Fruit fly (Drosophila melanogaster) whole organism, wandering third instar larva: ENCODE results near the gene CG15482.
A peak's percentile ranks its signal among the peaks of the same experiment; 100 is the strongest.

Experiments
- Abd-B ChIP-seq: fragments of >200 bp; optimal IDR thresholded peaks from 2 replicates; lab custom pipeline; 2017; ENCODE audit warnings: missing biosample characterization, missing genetic modification characterization
- CG32264 ChIP-seq: fragments of 200-800 bp; sonication (Bioruptor generic); optimal IDR thresholded peaks from 2 replicates; lab custom pipeline; 2016; ENCODE audit warnings: missing biosample characterization, missing genetic modification characterization
- CG9705 ChIP-seq: fragments of 200-800 bp; sonication (Bioruptor generic); optimal IDR thresholded peaks from 2 replicates; lab custom pipeline; 2018; ENCODE audit warnings: missing biosample characterization, mild to moderate bottlenecking, missing genetic modification characterization
- CrebA ChIP-seq: fragments of 200-800 bp; sonication (Bioruptor generic); optimal IDR thresholded peaks from 2 replicates; lab custom pipeline; 2016; ENCODE audit warnings: missing biosample characterization, mild to moderate bottlenecking, missing genetic modification characterization, borderline replicate concordance
- Dfd ChIP-seq: fragments of >200 bp; optimal IDR thresholded peaks from 2 replicates; lab custom pipeline; 2017; ENCODE audit warnings: missing biosample characterization, missing genetic modification characterization
- Dif ChIP-seq: fragments of 200-275, 200-300 bp; sonication (Bioruptor generic); optimal IDR thresholded peaks from 2 replicates; lab custom pipeline; 2018; ENCODE audit warnings: missing biosample characterization, missing genetic modification characterization; ENCODE audit not compliant: partially characterized antibody
- GATAd ChIP-seq: sonication (Bioruptor generic); optimal IDR thresholded peaks from 2 replicates; lab custom pipeline; 2016; ENCODE audit warnings: missing biosample characterization, missing genetic modification characterization
- HLH106 ChIP-seq: fragments of 200-800 bp; optimal IDR thresholded peaks from 3 replicates; lab custom pipeline; 2019; ENCODE audit warnings: missing biosample characterization, mild to moderate bottlenecking, missing genetic modification characterization, moderate library complexity
- Hnf4 ChIP-seq: fragments of 200-800 bp; sonication (Bioruptor generic); optimal IDR thresholded peaks from 2 replicates; lab custom pipeline; 2016; ENCODE audit warnings: missing biosample characterization, mild to moderate bottlenecking, missing genetic modification characterization
- Hr78 ChIP-seq: fragments of >200 bp; optimal IDR thresholded peaks from 2 replicates; lab custom pipeline; 2017; ENCODE audit warnings: missing biosample characterization, missing genetic modification characterization
- Hr83 ChIP-seq: fragments of 200-300 bp; sonication (Bioruptor generic); optimal IDR thresholded peaks from 2 replicates; lab custom pipeline; 2016; ENCODE audit warnings: missing biosample characterization, mild to moderate bottlenecking, missing genetic modification characterization, moderate library complexity; ENCODE audit not compliant: poor library complexity, severe bottlenecking
- Jra ChIP-seq: sonication (Bioruptor generic); optimal IDR thresholded peaks from 2 replicates; lab custom pipeline; 2016; ENCODE audit warnings: missing biosample characterization, missing genetic modification characterization
- Mio ChIP-seq: sonication (Bioruptor generic); optimal IDR thresholded peaks from 2 replicates; lab custom pipeline; 2016; ENCODE audit warnings: missing biosample characterization, missing genetic modification characterization
- Myc ChIP-seq: fragments of >200 bp; optimal IDR thresholded peaks from 2 replicates; lab custom pipeline; 2017
- N ChIP-seq: fragments of >200 bp; optimal IDR thresholded peaks from 2 replicates; lab custom pipeline; 2018; ENCODE audit warnings: missing biosample characterization, missing external identifiers, missing genetic modification characterization
- OdsH ChIP-seq: fragments of 200-800 bp; sonication (Bioruptor generic); optimal IDR thresholded peaks from 2 replicates; lab custom pipeline; 2016; ENCODE audit warnings: missing biosample characterization, mild to moderate bottlenecking, missing genetic modification characterization
- Rel ChIP-seq, 2 experiments: fragments of 200-800 bp; sonication (Bioruptor generic) in 1 of 2; optimal IDR thresholded peaks; 2 replicates in 1 of 2; 3 replicates in 1 of 2; lab custom pipeline; 2016 to 2019; ENCODE audit warnings: mild to moderate bottlenecking in 2 of 2, missing biosample characterization in 2 of 2, missing genetic modification characterization in 2 of 2, moderate library complexity in 1 of 2
- Sp1 ChIP-seq: fragments of 200-800 bp; sonication (Bioruptor generic); optimal IDR thresholded peaks from 3 replicates; lab custom pipeline; 2019; ENCODE audit warnings: missing biosample characterization, mild to moderate bottlenecking, missing genetic modification characterization, moderate library complexity
- Vsx2 ChIP-seq: fragments of 200-300, 225-300 bp; sonication (Bioruptor generic); optimal IDR thresholded peaks from 2 replicates; lab custom pipeline; 2018; ENCODE audit warnings: missing biosample characterization, missing genetic modification characterization; ENCODE audit not compliant: partially characterized antibody
- br ChIP-seq: fragments of 200-800 bp; sonication (Bioruptor generic); optimal IDR thresholded peaks from 2 replicates; lab custom pipeline; 2016; ENCODE audit warnings: missing biosample characterization, missing genetic modification characterization
- brk ChIP-seq: fragments of 200-800 bp; sonication (Bioruptor generic); optimal IDR thresholded peaks from 2 replicates; lab custom pipeline; 2016; ENCODE audit warnings: missing biosample characterization, mild to moderate bottlenecking, missing genetic modification characterization
- dl ChIP-seq, 2 experiments: fragments of 175-275, 200-275 bp in 1 of 2; fragments of 200-275 bp in 1 of 2; sonication (Bioruptor generic); optimal IDR thresholded peaks; lab custom pipeline; 2018; ENCODE audit warnings: mild to moderate bottlenecking in 2 of 2, missing biosample characterization in 2 of 2, missing genetic modification characterization in 2 of 2, moderate library complexity in 2 of 2; ENCODE audit not compliant: partially characterized antibody in 2 of 2, insufficient read depth in 1 of 2
- dmrt93B ChIP-seq: fragments of 200-800 bp; sonication (Bioruptor generic); optimal IDR thresholded peaks from 2 replicates; lab custom pipeline; 2018; ENCODE audit warnings: missing biosample characterization, mild to moderate bottlenecking, missing genetic modification characterization
- dsf ChIP-seq: sonication (Bioruptor generic); optimal IDR thresholded peaks from 2 replicates; lab custom pipeline; 2016; ENCODE audit warnings: missing biosample characterization, missing genetic modification characterization, borderline replicate concordance
- ey ChIP-seq: fragments of 200-800 bp; sonication (Bioruptor generic); optimal IDR thresholded peaks from 2 replicates; lab custom pipeline; 2016; ENCODE audit warnings: missing biosample characterization, missing genetic modification characterization
- foxo ChIP-seq, 2 experiments: fragments of 200-800 bp; sonication (Bioruptor generic); optimal IDR thresholded peaks; 2 replicates in 1 of 2; 3 replicates in 1 of 2; lab custom pipeline; 2016 to 2017; ENCODE audit warnings: missing biosample characterization in 2 of 2, missing genetic modification characterization in 2 of 2
- fru ChIP-seq: fragments of 200-800 bp; sonication (Bioruptor generic); optimal IDR thresholded peaks from 3 replicates; lab custom pipeline; 2016; ENCODE audit warnings: missing biosample characterization, mild to moderate bottlenecking, missing genetic modification characterization
- h ChIP-seq: fragments of 200-800 bp; sonication (Bioruptor generic); optimal IDR thresholded peaks from 3 replicates; lab custom pipeline; 2016; ENCODE audit warnings: missing biosample characterization, mild to moderate bottlenecking, missing genetic modification characterization
- jim ChIP-seq: fragments of 175-275, 200-325 bp; sonication (Bioruptor generic); optimal IDR thresholded peaks from 2 replicates; lab custom pipeline; 2016; ENCODE audit warnings: missing biosample characterization, mild to moderate bottlenecking, missing genetic modification characterization
- lola ChIP-seq: fragments of >200 bp; optimal IDR thresholded peaks from 2 replicates; lab custom pipeline; 2017; ENCODE audit warnings: missing biosample characterization, missing genetic modification characterization
- pan ChIP-seq: fragments of >200 bp; optimal IDR thresholded peaks from 2 replicates; lab custom pipeline; 2017
- psq ChIP-seq: fragments of 200-800 bp; sonication (Bioruptor generic); optimal IDR thresholded peaks from 3 replicates; lab custom pipeline; 2017; ENCODE audit warnings: missing biosample characterization, mild to moderate bottlenecking, missing genetic modification characterization, moderate library complexity
- rgr ChIP-seq: fragments of 200-800 bp; sonication (Bioruptor generic); optimal IDR thresholded peaks from 3 replicates; lab custom pipeline; 2016; ENCODE audit warnings: missing biosample characterization, mild to moderate bottlenecking, missing genetic modification characterization
- sage ChIP-seq: fragments of 200-800 bp; sonication (Bioruptor generic); optimal IDR thresholded peaks from 2 replicates; lab custom pipeline; 2016; ENCODE audit warnings: missing biosample characterization, mild to moderate bottlenecking, missing genetic modification characterization
- sv ChIP-seq: fragments of 200-800 bp; sonication (Bioruptor generic); optimal IDR thresholded peaks from 3 replicates; lab custom pipeline; 2016; ENCODE audit warnings: missing biosample characterization, missing genetic modification characterization
- tai ChIP-seq: sonication (Bioruptor generic); optimal IDR thresholded peaks from 2 replicates; lab custom pipeline; 2016; ENCODE audit warnings: missing biosample characterization, missing genetic modification characterization
- usp ChIP-seq: fragments of >200 bp; optimal IDR thresholded peaks from 2 replicates; lab custom pipeline; 2017; ENCODE audit warnings: missing biosample characterization, missing genetic modification characterization
- woc ChIP-seq: sonication (Bioruptor generic); optimal IDR thresholded peaks from 2 replicates; lab custom pipeline; 2016; ENCODE audit warnings: missing biosample characterization, mild to moderate bottlenecking, missing genetic modification characterization

Gene CG15482

DNA sequence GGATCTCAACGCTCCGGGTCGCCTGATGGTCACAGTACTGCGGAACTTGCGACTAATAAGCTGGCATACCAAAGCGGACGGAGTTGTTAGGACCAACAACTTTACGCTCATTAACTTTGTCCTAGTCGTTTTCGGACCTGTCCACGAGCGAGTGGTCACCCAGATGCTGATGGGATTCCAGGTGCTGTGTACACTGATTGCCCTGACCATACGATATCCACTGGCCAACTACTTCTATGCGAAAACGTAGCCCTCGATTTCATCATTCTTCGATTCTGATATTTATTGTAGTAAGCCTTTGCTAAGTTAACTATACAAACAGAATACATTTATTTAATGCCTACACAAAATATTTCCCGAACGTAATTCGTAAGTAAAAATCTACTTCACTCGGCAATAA, 28.5 kb downstream of the CG15482 start, which contains the start of gene Rsph1:
TSS of gene Rsph1 (plus strand) at position 301 of the 400 bp plus-strand sequence.
- no peak for TF ChIP-seq pan (lab: Kevin White, UChicago)
- TF ChIP-seq Dif (GFP tag; lab: Kevin White, UChicago), result no peak

DNA sequence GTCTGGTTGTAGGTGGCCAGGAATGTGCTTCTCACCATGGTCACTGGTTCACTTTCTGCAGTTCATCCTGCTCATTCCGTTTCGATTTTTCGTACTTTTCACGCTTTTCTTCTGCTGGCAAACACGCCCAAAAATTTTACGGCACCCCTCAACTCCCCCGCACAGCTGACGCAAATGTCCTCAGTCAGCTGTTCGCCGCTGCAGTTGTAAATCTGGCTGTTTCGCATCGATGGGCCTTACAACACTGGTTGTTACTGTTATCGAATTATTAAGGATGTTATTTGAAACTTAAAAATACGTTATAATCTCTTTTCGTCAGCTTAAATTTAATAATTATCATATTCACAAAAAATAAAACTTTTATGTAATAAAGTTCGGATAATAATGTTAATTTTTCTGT, 29.2 kb downstream of the CG15482 start, which contains the start of gene Mgat3:
TSS of gene Mgat3 (minus strand) at position 182 of the 400 bp plus-strand sequence.
- TF ChIP-seq ey (GFP tag; lab: Kevin White, UChicago) (no peak), sv (no peak), Dif (GFP tag; lab: Kevin White, UChicago) (no peak), N (no peak), sage (GFP tag; lab: Kevin White, UChicago) (no peak), lola (no peak), Jra (GFP tag; lab: Kevin White, UChicago) (no peak), pan (lab: Kevin White, UChicago) (no peak), Vsx2 (GFP tag; lab: Kevin White, UChicago) (no peak), CrebA (GFP tag; lab: Kevin White, UChicago) (no peak), woc (no peak), Hr83 (GFP tag; lab: Kevin White, UChicago) (no peak), usp (GFP tag; lab: Kevin White, UChicago) (no peak), HLH106 (tag; lab: Kevin White, UChicago) (no peak), rgr (GFP tag; lab: Kevin White, UChicago) (no peak)

DNA sequence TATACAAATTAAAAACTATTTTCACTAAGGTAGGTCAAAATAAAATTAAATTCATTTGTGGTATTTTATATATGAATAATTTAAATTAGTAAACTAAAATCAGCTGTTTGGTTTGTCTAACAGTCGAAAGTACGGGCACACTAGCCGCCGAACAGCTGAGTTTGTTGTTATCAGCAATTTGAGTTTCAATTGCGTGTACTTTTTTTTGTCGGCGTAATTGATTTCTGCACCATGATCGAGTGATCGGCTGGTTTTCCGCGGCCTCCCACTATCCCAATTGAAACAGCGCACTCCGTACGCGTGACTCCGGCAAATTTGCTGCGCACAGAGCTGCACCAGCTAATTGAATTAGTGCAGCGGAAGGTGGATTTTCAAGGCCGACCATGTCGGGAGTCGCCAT, 32.5 kb downstream of the CG15482 start, which contains the start of gene Alg7:
TSS of gene Alg7 (plus strand) at position 153 of the 400 bp plus-strand sequence.
- TF ChIP-seq psq (no peak), Rel (GFP tag; optimal IDR thresholded peaks at IDR 0.05; lab: Kevin White, UChicago) (no peak), Rel (tag; optimal IDR thresholded peaks at IDR 0.05; lab: Kevin White, UChicago) (peak; percentile 97)
- TF ChIP-seq, all 38 proteins: peak for 1

DNA sequence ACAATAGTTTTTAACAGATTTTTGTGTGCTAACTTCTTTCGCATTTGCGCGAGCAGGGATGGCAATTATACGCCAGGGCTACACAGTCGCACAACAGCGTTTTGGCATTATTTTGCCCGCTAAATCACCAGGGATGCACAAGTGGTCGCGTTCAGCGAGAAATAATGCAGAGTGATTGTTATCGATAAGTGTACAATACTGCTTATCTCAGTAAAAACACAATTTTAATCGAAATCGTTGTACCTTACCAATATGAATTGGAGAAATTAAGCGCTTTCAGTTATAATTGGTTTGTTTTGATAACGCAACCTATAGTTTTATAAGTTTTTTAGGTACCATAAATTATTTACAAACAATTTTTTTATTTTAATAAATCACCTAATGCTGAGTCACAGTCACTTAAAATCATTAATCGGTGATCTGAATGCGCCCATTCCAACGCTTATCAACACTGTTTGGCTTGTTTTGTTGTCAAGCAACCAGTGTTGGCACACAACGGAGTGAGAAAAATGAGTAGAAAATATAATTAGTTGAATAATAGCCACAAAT, 34.8 kb downstream of the CG15482 start, which contains the start of the genes Sfmbt and CG5439:
TSS of gene Sfmbt (minus strand) at position 85 of the 549 bp plus-strand sequence.
TSS of gene CG5439 (plus strand) at position 450 of the 549 bp plus-strand sequence.
- TF ChIP-seq tai (GFP tag; lab: Kevin White, UChicago) (no peak), GATAd (GFP tag; lab: Kevin White, UChicago) (peak; percentile 63), Jra (GFP tag; lab: Kevin White, UChicago) (no peak), pan (lab: Kevin White, UChicago) (no peak), Dfd (no peak), CG32264 (GFP tag; lab: Kevin White, UChicago) (peak; percentile 40), usp (GFP tag; lab: Kevin White, UChicago) (no peak), Mio (GFP tag; lab: Kevin White, UChicago) (peak; percentile 41), Hr78 (no peak), fru (GFP tag; lab: Kevin White, UChicago) (peak; percentile 81), psq (peak; percentile 68), foxo (GFP tag; optimal IDR thresholded peaks at IDR 0.05; lab: Kevin White, UChicago) (peak in 1 of 2 experiments; percentile 87), jim (GFP tag; lab: Kevin White, UChicago) (no peak), h (GFP tag; lab: Kevin White, UChicago) (peak; percentile 84), sv (peak; percentile 79), dsf (GFP tag; lab: Kevin White, UChicago) (peak; percentile 78), ey (GFP tag; lab: Kevin White, UChicago) (peak; percentile 76), brk (GFP tag; lab: Kevin White, UChicago) (no peak), CrebA (GFP tag; lab: Kevin White, UChicago) (no peak), Rel (GFP tag; optimal IDR thresholded peaks at IDR 0.05; lab: Kevin White, UChicago) (no peak), Rel (tag; optimal IDR thresholded peaks at IDR 0.05; lab: Kevin White, UChicago) (peak; percentile 31), lola (no peak), Hnf4 (GFP tag; lab: Kevin White, UChicago) (no peak), CG9705 (GFP tag; lab: Kevin White, UChicago) (peak; percentile 77), Dif (GFP tag; lab: Kevin White, UChicago) (no peak), Sp1 (GFP tag; lab: Kevin White, UChicago) (peak; percentile 76), Myc (lab: Kevin White, UChicago) (no peak), Hr83 (GFP tag; lab: Kevin White, UChicago) (peak; percentile 86), Abd-B (GFP tag; lab: Kevin White, UChicago) (no peak), dl (GFP tag; optimal IDR thresholded peaks at IDR 0.05; lab: Kevin White, UChicago; ENCODE audit: insufficient read depth in 1 of 2, partially characterized antibody in 2 of 2) (no peak), Vsx2 (GFP tag; lab: Kevin White, UChicago) (no peak), sage (GFP tag; lab: Kevin White, UChicago) (no peak), br (GFP tag; lab: Kevin White, UChicago) (peak; percentile 76), woc (no peak), OdsH (GFP tag; lab: Kevin White, UChicago) (peak; percentile 73), dmrt93B (GFP tag; lab: Kevin White, UChicago) (no peak), N (no peak), HLH106 (tag; lab: Kevin White, UChicago) (peak; percentile 84), rgr (GFP tag; lab: Kevin White, UChicago) (peak; percentile 77)
